Worm (Caenorhabditis elegans) whole organism, early embryonic: ENCODE data around the gene B0496.2.

ENCODE experiments used
- B0310.2 ChIP-seq: sonication (generic microtip); optimal IDR thresholded peaks from 2 replicates; lab custom pipeline; 2016; ENCODE audit warnings: mild to moderate bottlenecking, missing genetic modification characterization, missing compliant biosample characterization
- F13C5.2 ChIP-seq: sonication (generic microtip); optimal IDR thresholded peaks from 2 replicates; lab custom pipeline; 2017; ENCODE audit warnings: mild to moderate bottlenecking, missing genetic modification characterization, inconsistent platforms, missing compliant biosample characterization
- aly-1 ChIP-seq: sonication (generic microtip); optimal IDR thresholded peaks from 2 replicates; lab custom pipeline; 2016; ENCODE audit warnings: missing genetic modification characterization, missing compliant biosample characterization
- ama-1 ChIP-seq: fragments of 150-350 bp; optimal IDR thresholded peaks from 2 replicates; lab custom pipeline; 2014
- ceh-13 ChIP-seq: fragments of 200-800 bp; sonication (Bioruptor generic); optimal IDR thresholded peaks from 2 replicates; lab custom pipeline; 2018; ENCODE audit warnings: mild to moderate bottlenecking, missing genetic modification characterization, missing compliant biosample characterization
- ceh-36 ChIP-seq: sonication (generic microtip); optimal IDR thresholded peaks from 2 replicates; lab custom pipeline; 2016; ENCODE audit warnings: missing genetic modification characterization, inconsistent platforms, missing compliant biosample characterization
- ets-7 ChIP-seq: sonication (generic microtip); optimal IDR thresholded peaks from 2 replicates; lab custom pipeline; 2016; ENCODE audit warnings: missing genotype, missing genetic modification characterization, missing compliant biosample characterization
- flt-1 ChIP-seq: fragments of 200-800 bp; sonication (Bioruptor generic); IDR thresholded peaks from 2 replicates; pipeline ENCODE4 v1.3.6; 2022; ENCODE audit warnings: missing genetic modification characterization, missing compliant biosample characterization
- hmbx-1 ChIP-seq: sonication (generic microtip); optimal IDR thresholded peaks from 2 replicates; lab custom pipeline; 2016; ENCODE audit warnings: mild to moderate bottlenecking, missing genetic modification characterization, missing compliant biosample characterization
- hmg-4 ChIP-seq: fragments of 200-800 bp; sonication (Bioruptor generic); optimal IDR thresholded peaks from 2 replicates; lab custom pipeline; 2018; ENCODE audit warnings: mild to moderate bottlenecking, missing genetic modification characterization, missing compliant biosample characterization
- hnd-1 ChIP-seq: sonication (generic microtip); optimal IDR thresholded peaks from 2 replicates; lab custom pipeline; 2016; ENCODE audit warnings: missing genetic modification characterization, missing compliant biosample characterization
- pes-1 ChIP-seq: fragments of 200-800 bp; sonication (Bioruptor generic); IDR thresholded peaks from 2 replicates; pipeline ENCODE4 v1.3.6; 2022; ENCODE audit warnings: missing genetic modification reagents, missing genetic modification characterization, missing compliant biosample characterization
- scrt-1 ChIP-seq: fragments of 200-800 bp; sonication (Bioruptor generic); IDR thresholded peaks from 2 replicates; pipeline ENCODE4 v1.3.6; 2022; ENCODE audit warnings: missing genetic modification characterization, missing compliant biosample characterization
- sea-1 ChIP-seq: fragments of 200-800 bp; sonication (Bioruptor generic); conservative IDR thresholded peaks from 2 replicates; pipeline ENCODE4 v1.3.6; 2022; ENCODE audit warnings: missing genetic modification characterization, missing compliant biosample characterization
- tbx-11 ChIP-seq: fragments of 200-800 bp; sonication (Bioruptor generic); IDR thresholded peaks from 2 replicates; pipeline ENCODE4 v1.3.6; 2022; ENCODE audit warnings: missing genetic modification characterization, missing compliant biosample characterization
- tbx-37 ChIP-seq: fragments of 200-800 bp; sonication (Bioruptor generic); conservative IDR thresholded peaks from 2 replicates; pipeline ENCODE4 v1.3.6; 2022; ENCODE audit warnings: missing genetic modification reagents, missing genetic modification characterization, missing compliant biosample characterization
- tra-4 ChIP-seq: sonication (generic microtip); optimal IDR thresholded peaks from 2 replicates; lab custom pipeline; 2017; ENCODE audit warnings: missing genetic modification characterization, missing compliant biosample characterization

Gene B0496.2

DNA sequence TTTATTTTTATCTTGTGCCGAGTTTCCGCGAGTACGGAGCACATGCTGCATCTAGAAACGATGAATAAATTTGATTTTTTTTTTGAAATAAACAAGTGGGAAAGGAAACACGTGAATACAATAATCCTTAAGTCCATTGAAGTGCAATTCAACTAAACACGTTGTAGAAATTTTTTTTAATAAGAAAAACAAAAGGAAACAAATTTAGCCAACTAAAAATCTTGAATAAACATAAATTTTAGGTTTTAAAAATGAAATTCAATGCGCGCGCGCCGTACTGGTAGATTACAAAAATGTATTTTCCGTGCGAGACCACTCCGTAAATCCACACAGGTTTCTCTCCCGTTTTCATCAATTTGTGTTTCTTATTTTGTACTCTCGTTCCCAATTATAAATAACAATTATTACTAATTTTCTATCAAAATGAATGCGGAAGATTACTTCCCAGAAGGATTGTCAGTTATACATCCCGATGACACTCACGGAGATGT, 25.5 kb downstream of the B0496.2 start, which contains the start of the genes plk-3 and F55G1.6:
Gene plk-3, minus strand, starts transcription at position 51 of the 491 bp plus-strand sequence.
Gene F55G1.6, plus strand, starts transcription at position 359 of the 491 bp plus-strand sequence.
- TF ChIP-seq tbx-37 (GFP tag; lab: Robert Waterston, UW) (no peak), sea-1 (GFP tag; lab: Robert Waterston, UW) (no peak), B0310.2 (tag; lab: Kevin White, UChicago) (no peak)

DNA sequence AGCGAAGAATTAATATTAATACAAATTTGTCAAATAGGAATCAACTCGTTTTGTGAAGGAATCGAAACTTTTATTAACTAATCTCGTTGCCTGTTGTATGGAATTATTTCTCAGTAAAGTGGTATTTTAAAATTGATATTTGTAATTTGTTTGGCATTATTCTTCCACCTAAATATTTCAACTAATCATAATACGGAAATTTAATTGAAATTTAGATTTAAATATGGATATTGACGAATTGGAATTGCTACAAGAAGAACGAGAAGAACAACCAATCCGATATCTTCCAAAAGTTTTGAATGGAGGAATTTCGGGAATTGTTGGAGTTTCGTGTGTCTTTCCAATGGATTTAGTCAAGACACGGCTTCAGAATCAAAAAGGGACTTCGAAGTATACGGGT, 27.2 kb downstream of the B0496.2 start, which contains the start of gene slc-25A18.2:
Gene slc-25A18.2, plus strand, starts transcription at position 216 of the 400 bp plus-strand sequence.
- no peak for TF ChIP-seq hmbx-1 (tag; lab: Kevin White, UChicago)
- no peak for TF ChIP-seq aly-1
- no peak for TF ChIP-seq tbx-37 (GFP tag; lab: Robert Waterston, UW)

DNA sequence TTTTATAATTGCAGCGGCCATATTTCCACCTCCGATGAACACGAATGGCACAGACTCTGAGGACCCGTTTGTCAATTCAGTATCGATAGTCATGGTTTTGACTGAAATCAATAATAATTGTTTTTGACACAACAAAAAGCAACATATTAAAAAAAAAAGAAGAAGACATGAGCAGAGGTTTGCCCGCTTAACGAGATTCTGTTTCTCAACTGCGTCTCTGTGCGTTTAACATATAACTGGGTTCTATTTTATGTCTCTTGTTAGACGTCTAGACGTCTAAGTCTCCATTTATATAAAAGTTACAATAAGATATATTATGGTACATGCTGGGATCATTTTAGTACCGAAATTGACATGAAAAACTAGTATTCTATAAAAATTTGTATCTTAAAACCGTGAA, 29.5 kb downstream of the B0496.2 start, which contains the start of gene pycr-4:
Gene pycr-4, minus strand, starts transcription at position 101 of the 400 bp plus-strand sequence.
- TF ChIP-seq B0310.2 (tag; lab: Kevin White, UChicago) (no peak), sea-1 (GFP tag; lab: Robert Waterston, UW) (no peak), hmg-4 (GFP tag; lab: Kevin White, UChicago) (no peak), aly-1 (no peak), ceh-13 (GFP tag; lab: Kevin White, UChicago) (no peak), pes-1 (GFP tag; lab: Robert Waterston, UW) (no peak), F13C5.2 (no peak), hmbx-1 (tag; lab: Kevin White, UChicago) (no peak), scrt-1 (no peak), flt-1 (no peak), ets-7 (tag; lab: Kevin White, UChicago) (no peak), ceh-36 (no peak), ama-1 (no peak), tbx-37 (GFP tag; lab: Robert Waterston, UW) (no peak), tra-4 (no peak), hnd-1 (tag; lab: Kevin White, UChicago) (no peak), tbx-11 (GFP tag; lab: Robert Waterston, UW) (no peak)

- TF ChIP-seq hmbx-1 (tag; lab: Kevin White, UChicago) (no peak), hnd-1 (tag; lab: Kevin White, UChicago) (no peak), ama-1 (no peak), aly-1 (no peak), scrt-1 (no peak), B0310.2 (tag; lab: Kevin White, UChicago) (no peak), sea-1 (GFP tag; lab: Robert Waterston, UW) (no peak), hmg-4 (GFP tag; lab: Kevin White, UChicago) (no peak), tbx-11 (GFP tag; lab: Robert Waterston, UW) (no peak), F13C5.2 (no peak), ceh-36 (no peak), ceh-13 (GFP tag; lab: Kevin White, UChicago) (no peak), tbx-37 (GFP tag; lab: Robert Waterston, UW) (no peak)
Measured at ce11 chrIV:7477697-7478096, 30.0 kb downstream of the B0496.2 start.

DNA sequence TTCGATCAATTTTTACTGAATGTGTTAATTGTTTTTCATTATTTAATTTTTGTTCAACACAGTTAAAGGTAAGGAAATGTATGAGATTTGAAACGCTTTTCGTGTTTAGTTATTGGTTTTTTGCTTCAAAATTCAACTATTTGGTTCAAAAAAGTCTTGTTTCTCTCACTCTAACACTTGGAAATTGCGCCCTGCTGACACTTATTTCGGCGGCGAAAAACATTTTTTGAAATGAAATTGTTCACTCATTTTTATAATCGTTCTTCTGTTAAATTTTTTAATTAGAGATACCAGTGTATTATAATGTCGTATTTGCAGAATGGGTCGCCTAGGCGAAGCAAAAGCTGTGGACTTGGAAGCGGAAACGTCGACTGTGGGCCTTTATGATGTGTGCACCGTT, 30.5 kb downstream of the B0496.2 start, which contains the start of gene rod-1:
Gene rod-1, plus strand, starts transcription at position 319 of the 400 bp plus-strand sequence.
- TF ChIP-seq sea-1 (GFP tag; lab: Robert Waterston, UW), result no peak
- no peak for TF ChIP-seq aly-1
- TF ChIP-seq hmg-4 (GFP tag; lab: Kevin White, UChicago), result no peak
- TF ChIP-seq flt-1, result no peak

DNA sequence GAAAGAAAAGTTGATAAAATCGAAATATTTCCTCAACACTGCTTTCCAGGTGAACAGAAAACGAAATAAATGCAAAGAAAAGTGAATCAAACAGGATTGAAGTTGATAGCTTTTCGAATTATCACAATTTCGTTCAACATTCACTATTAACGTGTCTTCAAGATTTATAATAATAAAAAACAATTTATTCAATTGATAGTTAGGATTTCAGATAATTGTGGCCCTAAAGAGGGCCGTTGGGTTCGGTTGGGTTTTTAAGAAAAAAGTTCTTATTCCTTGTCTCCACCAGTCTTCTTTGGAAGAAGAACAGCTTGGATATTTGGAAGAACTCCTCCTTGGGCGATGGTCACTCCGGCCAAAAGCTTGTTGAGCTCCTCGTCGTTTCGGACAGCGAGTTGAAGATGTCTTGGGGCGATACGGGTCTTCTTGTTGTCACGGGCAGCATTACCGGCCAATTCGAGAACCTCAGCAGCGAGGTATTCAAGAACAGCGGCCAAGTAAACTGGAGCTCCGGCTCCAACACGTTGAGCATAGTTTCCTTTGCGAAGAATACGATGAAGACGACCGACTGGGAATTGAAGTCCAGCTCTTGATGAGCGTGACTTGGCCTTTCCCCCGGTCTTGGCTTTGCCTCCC, 38.0 kb downstream of the B0496.2 start:
- TF ChIP-seq flt-1, result peak; percentile 39; the same call in 1 of the 2 replicates
- peak; percentile 39 for TF ChIP-seq aly-1
- peak; percentile 69 for TF ChIP-seq ama-1
- peak; percentile 8; the same call in 1 of the 2 replicates for TF ChIP-seq tbx-11 (GFP tag; lab: Robert Waterston, UW)
- peak; percentile 76 for TF ChIP-seq sea-1 (GFP tag; lab: Robert Waterston, UW)

- TF ChIP-seq hmg-4 (GFP tag; lab: Kevin White, UChicago), result peak; percentile 36
- peak; percentile 46 for TF ChIP-seq B0310.2 (tag; lab: Kevin White, UChicago)
- peak; percentile 95 for TF ChIP-seq ama-1
- 0 out of 2 replicates have a peak, but pooled peaks have one; percentile 4 for TF ChIP-seq pes-1 (GFP tag; lab: Robert Waterston, UW)
- TF ChIP-seq ceh-13 (GFP tag; lab: Kevin White, UChicago), result no peak
- TF ChIP-seq tra-4, result peak; percentile 20
- TF ChIP-seq tbx-11 (GFP tag; lab: Robert Waterston, UW), result no peak
- TF ChIP-seq tbx-37 (GFP tag; lab: Robert Waterston, UW), result no peak
- TF ChIP-seq aly-1, result peak; percentile 79
- TF ChIP-seq ceh-36, result peak; percentile 31
- peak; percentile 52 for TF ChIP-seq F13C5.2
- TF ChIP-seq hmbx-1 (tag; lab: Kevin White, UChicago), result no peak
Measured at ce11 chrIV:7486201-7486947, 38.7 kb downstream of the B0496.2 start, which contains the start of the genes his-61 and his-62. TSS of gene his-61 (minus strand) at chrIV:7486217. TSS of gene his-62 (plus strand) at chrIV:7486545.
